Fruit fly (Drosophila melanogaster): ENCODE measurements around the gene CG17234.

CG17234 gene

dm6 chr2L:2239284-2239683 lies 13.6 kb upstream of the CG17234 start, which contains the start of gene Tengl2:
Gene Tengl2, minus strand, starts transcription at chr2L:2239384.
- TF ChIP-seq noc (tag; optimal IDR thresholded peaks at IDR 0.05): no peak

DNA sequence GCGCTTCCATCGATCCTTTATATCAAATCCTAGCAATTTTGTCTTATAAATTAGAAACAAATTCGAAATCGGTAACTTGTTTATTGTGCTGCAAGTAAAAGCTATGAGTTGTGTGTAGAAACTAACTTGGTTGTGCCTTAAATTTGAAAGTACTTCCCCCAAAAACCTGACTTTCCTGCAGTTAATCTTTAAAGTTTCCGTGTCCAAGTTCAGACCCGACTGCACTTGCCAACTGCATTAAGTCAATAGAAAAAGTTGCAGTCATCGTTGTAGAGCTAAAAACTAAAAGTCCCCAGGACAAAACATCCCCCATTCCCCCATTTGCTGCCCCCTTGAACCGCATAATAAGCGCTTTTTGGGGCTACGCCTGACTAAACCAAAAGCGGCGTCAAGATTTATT lies 12.4 kb upstream of the CG17234 start, which contains the start of gene Tengl1:
Gene Tengl1 (minus strand): TSS at position 101 of the 400 bp plus-strand sequence.
- no peak for TF ChIP-seq noc (tag; optimal IDR thresholded peaks at IDR 0.05)

dm6 chr2L:2242139-2242538 lies 10.7 kb upstream of the CG17234 start, which contains the start of gene CG4267:
Gene CG4267, plus strand, starts transcription at chr2L:2242378.
- no peak for TF ChIP-seq noc (tag; optimal IDR thresholded peaks at IDR 0.05)

- TF ChIP-seq noc (tag; optimal IDR thresholded peaks at IDR 0.05): no peak
These were observed 10.1 kb upstream of the CG17234 start for dm6 chr2L:2242783-2243182.

dm6 chr2L:2249578-2249977 lies 3.3 kb upstream of the CG17234 start:
- no peak for TF ChIP-seq noc (tag; optimal IDR thresholded peaks at IDR 0.05)

DNA sequence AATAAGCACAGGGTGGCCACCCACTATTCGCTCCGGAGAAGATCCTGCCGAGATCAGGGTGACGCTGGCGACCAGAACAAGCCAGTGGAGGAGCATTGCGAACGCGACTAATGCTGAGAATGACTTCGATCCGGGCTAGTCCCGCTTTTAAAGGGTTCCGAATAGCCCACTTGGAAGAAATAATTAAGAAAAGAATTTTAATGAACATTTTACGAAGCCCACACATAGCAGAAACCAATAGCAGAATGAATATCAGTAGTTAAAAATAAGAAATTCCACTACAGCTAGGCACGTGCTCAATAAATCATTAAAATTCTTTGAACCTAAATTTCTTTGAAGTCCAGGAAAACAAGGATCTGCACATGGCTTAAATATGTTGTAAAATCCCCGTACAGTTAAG lies 1.7 kb upstream of the CG17234 start, which contains the start of gene Ser12:
Gene Ser12 (minus strand): TSS at position 101 of the 400 bp plus-strand sequence.
- no peak for TF ChIP-seq noc (tag; optimal IDR thresholded peaks at IDR 0.05)

DNA sequence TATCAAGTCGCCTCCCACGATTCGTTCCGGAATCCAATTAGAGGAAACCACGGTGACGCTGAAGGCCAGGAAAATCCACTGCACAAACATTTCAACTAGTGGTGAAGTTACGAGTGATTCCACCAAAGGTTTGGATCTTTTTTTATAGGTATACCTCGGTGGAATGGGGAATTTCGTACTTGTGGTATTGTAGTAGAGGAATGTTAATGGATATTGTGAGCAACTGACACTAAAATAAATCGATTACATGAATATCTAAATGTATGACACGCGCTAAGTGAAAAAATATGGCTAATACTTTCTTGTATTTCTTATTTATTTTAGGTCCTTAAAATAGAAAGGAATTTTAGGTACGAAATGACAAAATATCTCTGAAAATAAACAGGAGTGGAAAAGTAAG lies 604 bp upstream of the CG17234 start, which contains the start of gene CG17239:
Gene CG17239 (minus strand): TSS at position 101 of the 400 bp plus-strand sequence.
- TF ChIP-seq noc (tag; optimal IDR thresholded peaks at IDR 0.05): no peak

- no peak for TF ChIP-seq noc (tag; optimal IDR thresholded peaks at IDR 0.05)
These were observed 2.1 kb downstream of the CG17234 start, which contains the start of gene Send1 for dm6 chr2L:2254950-2255349. Gene Send1, minus strand, starts transcription at chr2L:2255050.

dm6 chr2L:2263142-2263541 lies 10.3 kb downstream of the CG17234 start, which contains the start of gene CG4270:
Gene CG4270, plus strand, starts transcription at chr2L:2263442.
- no peak for TF ChIP-seq noc (tag; optimal IDR thresholded peaks at IDR 0.05)

DNA sequence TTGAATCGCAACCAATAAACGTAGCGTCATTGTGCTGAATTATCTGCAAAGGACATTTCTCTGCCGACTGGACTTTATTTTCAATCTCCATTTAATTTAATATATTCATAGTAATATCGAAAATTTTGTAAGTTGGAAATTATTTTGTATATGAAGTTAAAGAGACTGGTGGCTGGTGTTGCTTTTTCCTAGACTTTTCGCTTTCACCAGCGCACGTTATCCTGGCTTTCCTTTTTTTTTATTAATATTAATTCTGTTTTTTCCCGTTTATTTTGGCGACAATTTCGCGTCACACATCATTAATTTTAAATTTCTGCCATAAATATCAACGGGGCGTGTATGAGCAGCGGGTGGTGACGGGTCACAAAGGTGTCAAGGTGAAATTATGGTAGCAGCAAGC lies 12.4 kb downstream of the CG17234 start, which contains the start of gene CG34049:
Gene CG34049 (minus strand): TSS at position 101 of the 400 bp plus-strand sequence.
- TF ChIP-seq noc (tag; optimal IDR thresholded peaks at IDR 0.05): no peak

DNA sequence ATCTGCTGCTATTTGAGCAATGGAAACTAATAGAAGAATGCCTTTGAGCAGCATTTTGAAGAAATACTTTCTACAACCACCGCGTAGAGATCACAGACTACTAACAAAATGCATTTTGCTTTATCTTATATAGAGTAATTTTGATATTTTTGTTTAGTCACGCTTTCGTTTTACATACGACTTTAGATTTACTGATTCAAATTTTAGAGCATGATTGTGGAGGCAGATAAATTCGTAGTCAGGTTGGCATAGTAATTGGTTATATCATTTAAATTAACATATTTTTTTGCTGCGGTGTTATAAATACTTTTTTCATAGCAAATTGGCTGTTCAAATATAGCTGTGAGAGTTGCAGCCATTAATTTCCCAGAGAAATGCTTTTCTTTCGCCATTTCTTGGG lies 16.2 kb downstream of the CG17234 start, which contains the start of gene CG17242:
Gene CG17242 (minus strand): TSS at position 101 of the 400 bp plus-strand sequence.
- TF ChIP-seq noc (tag; optimal IDR thresholded peaks at IDR 0.05): no peak

dm6 chr2L:2284863-2285262 lies 32.0 kb downstream of the CG17234 start, which contains the start of gene CG4271:
Gene CG4271, plus strand, starts transcription at chr2L:2285163.
- TF ChIP-seq noc (tag; optimal IDR thresholded peaks at IDR 0.05): no peak

DNA sequence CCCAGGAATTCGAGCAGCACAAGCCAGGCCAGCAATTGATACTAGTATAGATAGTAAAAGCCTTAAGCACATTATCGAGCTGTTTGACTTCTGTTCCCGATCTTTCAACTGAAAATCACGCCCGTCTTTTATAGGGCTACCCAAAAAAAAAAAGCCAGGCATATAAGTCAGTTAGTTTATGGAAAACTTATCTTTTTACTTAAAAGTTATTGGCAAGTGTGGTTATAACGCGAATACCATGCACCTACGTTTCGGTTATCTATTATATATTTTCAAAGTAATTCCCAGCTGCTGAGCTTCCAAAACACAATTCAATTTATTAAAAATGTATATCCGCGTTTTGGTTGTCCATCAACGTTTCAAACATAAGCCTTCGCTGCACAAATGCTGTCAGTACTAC lies 33.9 kb downstream of the CG17234 start, which contains the start of gene CG31681:
Gene CG31681 (minus strand): TSS at position 101 of the 400 bp plus-strand sequence.
- TF ChIP-seq noc (tag; optimal IDR thresholded peaks at IDR 0.05): no peak

dm6 chr2L:2287807-2288206 lies 35.0 kb downstream of the CG17234 start, which contains the start of gene CG42658:
Gene CG42658, minus strand, starts transcription at chr2L:2287907.
- no peak for TF ChIP-seq noc (tag; optimal IDR thresholded peaks at IDR 0.05)

- no peak for TF ChIP-seq noc (tag; optimal IDR thresholded peaks at IDR 0.05)
These were observed 36.5 kb downstream of the CG17234 start, which contains the start of gene CG17237 for dm6 chr2L:2289316-2289715. Gene CG17237, minus strand, starts transcription at chr2L:2289416.

DNA sequence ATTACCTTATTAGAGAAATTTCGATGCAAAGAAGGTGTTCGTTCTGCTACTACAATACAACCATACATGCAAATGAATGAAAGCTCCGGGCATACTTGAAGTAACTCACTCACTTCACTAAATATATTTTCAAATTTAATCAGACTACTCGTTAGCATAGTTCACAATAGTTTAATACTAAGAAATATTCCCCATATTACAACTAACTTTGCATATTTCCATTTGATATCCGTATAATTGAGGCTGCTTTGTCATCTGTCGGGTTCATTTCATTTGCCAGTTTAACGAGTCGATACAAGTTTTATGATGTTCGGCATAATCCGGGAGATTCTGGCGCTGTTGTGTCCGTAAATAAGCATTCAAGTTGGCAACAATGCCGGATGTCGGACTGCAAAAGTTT lies 37.8 kb downstream of the CG17234 start, which contains the start of gene robl22E:
Gene robl22E (minus strand): TSS at position 101 of the 400 bp plus-strand sequence.
- TF ChIP-seq noc (tag; optimal IDR thresholded peaks at IDR 0.05): no peak

- no peak for TF ChIP-seq noc (tag; optimal IDR thresholded peaks at IDR 0.05)
These were observed 47.0 kb downstream of the CG17234 start, which contains the start of gene CG31949 for dm6 chr2L:2299803-2300202. Gene CG31949, plus strand, starts transcription at chr2L:2300103.
